Fruit fly (Drosophila melanogaster) ovary, adult (tissue): Measurements from ENCODE around the gene CG31827.
A peak's percentile ranks its signal among the peaks of the same experiment; 100 is the strongest.

ENCODE experiments used
- CG17801 ChIP-seq: fragments of 200-800 bp; optimal IDR thresholded peaks from 2 replicates; lab custom pipeline; 2019; ENCODE audit warnings: missing biosample characterization, mild to moderate bottlenecking, missing genetic modification characterization, moderate library complexity; ENCODE audit not compliant: partially characterized antibody

Gene CG31827

DNA sequence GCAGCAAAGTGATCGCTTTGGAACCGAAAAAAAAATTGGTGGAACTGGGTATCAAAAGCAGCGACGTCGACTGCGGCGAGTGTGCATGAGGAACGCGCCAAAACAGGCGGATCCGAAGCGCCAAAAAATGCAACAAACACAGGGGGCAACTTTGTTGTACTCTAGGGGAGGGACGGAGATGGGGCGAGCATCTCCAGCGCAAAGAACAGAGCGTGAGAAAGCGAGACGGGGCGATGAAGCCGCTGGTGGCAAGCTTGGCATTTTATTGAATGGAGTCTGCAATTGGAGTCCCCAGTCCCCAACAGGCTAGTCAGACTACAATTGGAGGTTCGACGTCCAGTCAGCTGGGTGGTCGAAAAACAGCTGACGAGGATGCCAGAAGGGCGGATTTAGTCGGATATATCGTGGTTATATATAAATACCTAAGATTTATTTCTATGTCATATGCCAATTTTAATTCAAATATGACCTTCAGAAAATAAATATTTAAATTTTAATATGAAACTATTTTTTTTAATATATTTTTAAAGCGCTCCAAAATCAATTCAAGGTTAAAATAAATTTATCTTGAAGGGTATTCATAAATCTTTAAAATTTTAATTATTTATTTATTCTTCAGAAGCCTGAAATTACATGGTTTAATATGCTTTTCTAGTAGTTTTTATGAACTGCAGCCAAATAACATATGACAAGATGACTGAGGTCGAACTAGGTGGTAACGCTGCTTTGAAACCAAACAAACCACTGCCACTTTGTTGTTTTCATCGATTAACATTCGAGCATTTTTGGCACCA lies 41.8 kb downstream of the CG31827 start:
- peak; percentile 84 for TF ChIP-seq CG17801 (GFP tag; lab: Kevin White, UChicago)

DNA sequence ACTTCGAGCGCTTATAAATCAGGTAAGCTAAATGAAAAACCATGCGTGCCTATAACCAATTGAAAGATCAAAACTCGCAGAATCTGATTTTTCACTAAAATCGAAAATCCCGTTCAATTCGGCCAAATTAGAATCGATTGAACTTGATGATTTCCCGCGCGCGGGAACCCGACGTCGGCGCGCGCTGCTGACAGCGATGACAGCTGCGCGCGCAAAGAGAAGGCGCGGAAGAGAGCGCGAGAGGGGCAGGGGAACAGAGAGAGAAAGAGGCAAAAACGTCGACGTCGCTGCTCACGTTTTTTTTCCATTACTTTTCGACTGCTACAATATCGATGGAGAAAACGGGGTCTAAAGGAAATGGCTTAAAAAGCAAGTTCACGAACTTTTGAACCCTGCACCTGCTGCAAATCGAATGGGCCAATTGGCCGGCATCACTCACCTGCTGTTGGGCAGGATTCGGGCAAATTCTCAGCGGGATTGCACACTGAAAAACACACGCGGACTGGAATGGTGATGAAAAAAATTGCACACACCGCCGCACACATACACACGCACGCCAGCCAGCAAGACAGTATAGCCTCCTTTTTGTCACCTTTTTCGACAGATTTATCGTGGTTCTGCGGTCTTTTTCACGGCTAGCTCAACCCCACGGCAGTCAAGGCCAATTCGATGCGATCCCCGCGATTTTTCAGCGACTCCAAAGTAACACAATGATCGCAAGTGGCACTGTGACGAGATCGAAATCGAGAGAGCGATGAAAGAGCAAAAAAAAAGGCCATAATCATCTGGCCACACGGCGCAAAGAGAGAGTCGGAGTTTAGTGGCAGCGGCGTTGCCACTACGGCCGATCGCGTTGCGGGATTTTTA lies 42.7 kb downstream of the CG31827 start, which contains the start of gene CycE:
CycE (minus strand) TSS at position 757 of the 867 bp plus-strand sequence.
- TF ChIP-seq CG17801 (GFP tag; lab: Kevin White, UChicago): no peak

DNA sequence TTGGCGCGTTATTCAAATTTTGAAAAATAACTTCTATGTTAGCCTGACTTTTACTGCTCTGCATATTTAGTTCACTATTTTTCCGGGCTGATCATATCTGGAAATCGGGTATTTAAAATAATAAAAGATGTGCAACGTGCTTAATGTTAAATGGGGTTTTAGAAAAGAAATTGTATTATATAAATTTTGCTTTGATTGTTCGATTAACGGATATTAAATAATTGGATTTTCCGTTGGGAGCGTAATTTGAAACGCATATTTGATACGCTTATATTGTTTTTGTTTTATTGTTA lies 43.2 kb downstream of the CG31827 start:
- TF ChIP-seq CG17801 (GFP tag; lab: Kevin White, UChicago): no peak

DNA sequence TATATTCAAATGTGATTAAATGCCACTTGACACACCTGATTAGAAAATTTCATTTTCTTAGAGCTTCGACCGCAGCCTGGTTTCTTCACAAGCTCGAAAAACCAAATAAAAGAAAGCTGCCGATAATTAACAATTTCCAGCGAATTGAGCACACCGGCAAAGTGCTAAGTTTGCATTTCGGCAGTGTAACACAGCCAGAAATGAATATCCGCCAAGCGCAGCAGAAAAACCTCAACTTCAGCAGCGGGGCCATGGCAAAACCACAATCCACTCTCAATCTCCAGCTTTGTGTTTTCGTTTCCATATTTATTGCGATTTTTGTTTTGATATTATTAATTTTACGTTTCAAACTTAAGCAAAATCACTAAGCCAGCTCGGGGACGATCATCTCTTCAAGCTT lies 44.3 kb downstream of the CG31827 start:
- peak; percentile 50 for TF ChIP-seq CG17801 (GFP tag; lab: Kevin White, UChicago)

DNA sequence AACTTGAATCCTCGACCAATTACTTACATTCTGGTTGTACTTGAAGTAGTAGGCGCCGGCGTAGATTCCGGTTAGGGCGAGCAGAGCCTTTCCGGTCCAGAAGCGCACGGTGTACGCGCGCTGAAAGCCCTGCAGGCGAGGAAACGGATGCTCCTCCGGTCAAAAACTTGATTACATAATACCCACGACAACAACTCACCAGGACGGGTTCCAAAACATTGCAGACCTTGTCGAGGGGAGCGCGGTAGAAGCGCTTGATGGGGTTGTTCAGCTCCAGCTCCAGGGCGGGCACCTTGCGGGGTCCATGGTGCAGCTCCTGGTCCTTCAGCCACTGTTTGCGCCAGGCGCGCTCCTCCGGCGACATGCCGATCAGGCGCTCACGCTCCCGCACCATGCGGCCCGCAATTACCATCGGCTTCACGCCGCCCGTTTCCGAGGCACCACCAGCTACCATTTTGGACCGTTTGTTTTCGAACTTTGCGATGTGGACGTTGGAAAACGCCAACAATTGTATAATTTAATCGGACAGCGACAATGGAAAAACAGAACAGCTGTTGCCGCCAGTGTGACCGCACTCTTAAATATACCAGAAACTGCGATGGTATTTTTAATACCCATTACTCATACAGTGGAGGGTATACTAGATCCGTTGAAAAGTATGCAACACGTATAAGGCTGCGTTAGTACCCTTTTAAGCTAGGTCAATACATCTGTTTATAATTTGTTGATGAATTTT lies 45.7 kb downstream of the CG31827 start, which contains the start of gene ND-B17:
ND-B17 (minus strand) TSS at position 556 of the 736 bp plus-strand sequence.
- TF ChIP-seq CG17801 (GFP tag; lab: Kevin White, UChicago): no peak

DNA sequence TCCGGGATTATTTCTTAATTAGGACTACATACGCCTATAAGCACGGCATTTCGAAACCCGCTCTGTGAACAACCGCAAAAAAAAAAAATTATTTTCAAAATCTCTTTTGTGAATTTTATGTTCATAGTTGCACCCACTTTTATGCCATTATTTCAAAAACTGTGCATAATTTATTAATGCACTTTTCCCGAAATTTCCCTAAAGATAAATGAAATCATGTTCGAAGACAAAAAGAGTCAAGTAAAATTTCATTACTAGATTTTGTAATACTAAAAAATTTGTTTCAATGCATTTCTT lies 46.2 kb downstream of the CG31827 start:
- no peak for TF ChIP-seq CG17801 (GFP tag; lab: Kevin White, UChicago)

DNA sequence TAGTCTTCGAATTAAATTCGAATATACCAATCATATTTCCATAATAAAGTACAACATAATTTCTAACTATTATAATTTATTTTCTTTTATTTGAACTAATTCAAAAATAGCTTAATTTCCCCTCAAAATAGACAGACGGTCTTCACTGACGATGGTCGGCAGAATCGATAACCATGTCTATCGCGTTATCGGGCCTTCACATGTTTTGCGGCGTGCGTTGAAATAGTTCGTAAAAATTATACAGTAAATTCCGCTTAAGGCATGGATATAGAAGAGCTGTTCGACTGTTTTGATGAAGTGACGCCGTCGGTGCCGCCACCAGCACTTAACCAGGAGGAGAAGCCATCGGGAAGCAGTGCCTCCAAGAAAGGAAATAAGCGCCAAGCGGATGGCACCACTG lies 47.1 kb downstream of the CG31827 start, which contains the start of gene Mtr4:
Mtr4 (plus strand) TSS at position 168 of the 400 bp plus-strand sequence.
- TF ChIP-seq CG17801 (GFP tag; lab: Kevin White, UChicago): no peak
